Fruit fly (Drosophila melanogaster): ENCODE measurements around the gene Ir75a.
A peak's percentile ranks its signal among the peaks of the same experiment; 100 is the strongest.

Gene Ir75a

DNA sequence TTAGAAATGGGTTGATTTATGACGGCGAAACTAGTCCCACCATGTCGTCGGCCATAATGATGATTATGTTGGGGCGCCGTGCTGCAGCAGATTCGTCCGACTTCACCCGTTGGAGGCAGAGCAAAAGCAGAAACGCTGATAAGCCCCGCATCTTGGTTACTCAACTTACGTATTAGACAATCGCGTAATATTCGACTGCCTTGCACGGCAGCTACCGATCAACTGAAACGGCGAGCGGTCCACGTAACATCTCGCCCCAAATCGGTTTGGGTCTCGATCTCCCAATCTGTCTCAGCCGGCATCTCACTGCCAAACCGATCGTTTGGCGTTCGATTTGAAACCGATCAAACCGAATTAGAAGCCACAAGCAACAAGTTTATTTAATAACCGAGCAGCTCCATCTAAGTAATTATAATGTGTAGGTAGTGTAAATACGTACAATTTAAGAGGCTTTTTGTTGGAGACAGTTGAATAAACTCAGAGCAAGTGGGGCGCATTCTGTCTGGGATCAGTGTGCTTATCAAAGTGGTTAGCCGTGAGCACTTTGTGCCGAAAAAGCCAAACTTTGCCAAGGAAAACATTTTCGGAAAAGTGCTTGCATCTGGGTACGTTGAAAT is 9.0 kb downstream of the Ir75a start, which contains the start of gene CG32191:
TSS of gene CG32191 (minus strand) at position 550 of the 617 bp plus-strand sequence.
- TF ChIP-seq CG8478 (optimal IDR thresholded peaks at IDR 0.05) (no peak), CTCF (optimal IDR thresholded peaks at IDR 0.05) (no peak)

DNA sequence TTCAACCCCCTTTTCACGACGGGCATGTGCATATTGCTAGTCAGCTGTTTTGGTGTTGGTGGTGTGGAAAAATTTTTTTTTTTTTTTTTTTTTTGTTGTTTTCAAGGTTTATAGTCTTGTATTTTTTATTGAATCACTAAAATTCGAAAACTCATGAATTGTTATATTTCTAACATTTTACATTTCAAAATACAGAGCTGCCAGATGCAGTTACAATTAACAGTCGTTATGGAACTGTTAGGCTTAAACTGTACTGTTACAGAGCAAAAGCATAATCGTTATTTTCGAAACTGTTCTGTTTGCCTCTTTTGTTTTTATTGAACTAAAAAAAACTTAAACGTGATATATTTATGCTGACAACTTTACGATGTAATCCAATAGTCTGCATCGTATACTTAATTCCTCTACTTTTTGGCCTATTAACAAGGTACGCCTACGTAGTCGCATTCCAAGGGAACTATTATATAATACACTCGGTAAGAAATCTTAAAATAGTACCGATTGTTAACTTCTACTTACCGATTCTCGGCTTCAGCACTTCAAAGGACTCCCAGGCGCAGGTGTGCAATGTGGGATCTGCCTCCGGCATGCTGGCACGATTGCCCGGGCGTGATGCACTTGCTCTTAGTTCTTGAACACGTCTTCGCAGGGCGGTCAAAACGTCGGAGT is 11.2 kb downstream of the Ir75a start, which contains the start of gene CG32187:
TSS of gene CG32187 (minus strand) at position 9 of the 669 bp plus-strand sequence.
- TF ChIP-seq CTCF (optimal IDR thresholded peaks at IDR 0.05) = no peak
- no peak for TF ChIP-seq CG8478 (optimal IDR thresholded peaks at IDR 0.05)

DNA sequence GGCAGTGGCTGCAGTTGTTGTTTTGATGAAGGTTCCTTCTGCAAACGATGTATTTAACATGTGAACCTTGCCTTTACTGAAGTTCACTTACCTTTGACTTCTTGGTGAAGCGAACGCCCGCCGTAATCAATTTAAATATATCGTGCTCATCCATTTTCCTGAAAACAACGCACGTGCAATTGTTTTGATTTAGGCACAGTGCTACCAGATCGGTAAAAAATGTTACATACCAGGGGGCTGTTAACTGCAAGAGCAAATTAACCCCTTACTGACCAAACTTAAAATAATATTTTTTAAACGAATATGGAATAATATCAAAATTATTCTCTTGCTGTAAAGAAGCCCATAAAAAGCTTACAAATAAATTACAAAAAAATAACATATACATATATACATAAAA is 13.2 kb downstream of the Ir75a start, which contains the start of gene ais:
TSS of gene ais (minus strand) at position 205 of the 400 bp plus-strand sequence.
- TF ChIP-seq CTCF (optimal IDR thresholded peaks at IDR 0.05) (no peak), CG8478 (optimal IDR thresholded peaks at IDR 0.05) (no peak)

DNA sequence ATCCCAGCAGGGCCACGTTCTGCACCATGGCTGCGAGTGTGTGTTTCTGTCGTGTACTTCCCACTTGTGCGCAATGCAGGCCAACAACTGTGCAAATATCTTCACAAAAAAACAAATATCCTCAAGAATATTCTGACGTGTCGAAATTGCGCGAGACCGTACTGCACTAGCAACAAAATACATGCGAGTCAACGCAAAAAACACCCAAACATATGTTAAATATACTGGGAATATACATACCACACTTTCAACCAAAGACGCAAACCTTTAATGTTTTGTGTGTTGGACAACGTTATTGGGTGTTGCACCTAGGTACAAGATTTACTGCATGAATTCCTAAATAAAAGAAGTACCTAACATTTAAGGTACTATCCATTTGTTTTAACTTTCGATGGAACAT is 15.6 kb downstream of the Ir75a start, which contains the start of gene NUCB1:
TSS of gene NUCB1 (minus strand) at position 173 of the 400 bp plus-strand sequence.
- TF ChIP-seq CTCF (optimal IDR thresholded peaks at IDR 0.05) (peak; percentile 39 to 51), CG8478 (optimal IDR thresholded peaks at IDR 0.05) (no peak)

DNA sequence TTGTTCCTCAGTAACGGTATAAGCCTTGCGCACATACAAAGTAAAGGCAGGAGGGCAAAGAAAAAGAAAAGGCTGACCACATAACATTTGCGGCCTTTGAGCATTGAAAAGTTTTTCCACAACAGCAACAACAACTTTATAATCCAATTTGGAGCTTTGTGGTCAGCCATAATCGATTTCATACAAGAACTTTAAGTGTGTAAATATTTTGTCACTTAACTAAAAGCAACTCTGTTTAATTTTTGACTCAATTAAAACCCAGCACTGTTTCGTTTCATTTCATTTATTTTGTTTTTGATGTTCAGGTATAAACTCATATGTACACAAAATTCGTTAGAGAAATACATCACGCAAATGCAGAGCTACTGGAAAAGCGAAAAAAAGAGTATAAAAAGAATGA is 20.2 kb downstream of the Ir75a start, which contains the start of gene CG42816:
TSS of gene CG42816 (minus strand) at position 101 of the 400 bp plus-strand sequence.
- TF ChIP-seq CG8478 (optimal IDR thresholded peaks at IDR 0.05) (no peak), CTCF (optimal IDR thresholded peaks at IDR 0.05) (no peak)

DNA sequence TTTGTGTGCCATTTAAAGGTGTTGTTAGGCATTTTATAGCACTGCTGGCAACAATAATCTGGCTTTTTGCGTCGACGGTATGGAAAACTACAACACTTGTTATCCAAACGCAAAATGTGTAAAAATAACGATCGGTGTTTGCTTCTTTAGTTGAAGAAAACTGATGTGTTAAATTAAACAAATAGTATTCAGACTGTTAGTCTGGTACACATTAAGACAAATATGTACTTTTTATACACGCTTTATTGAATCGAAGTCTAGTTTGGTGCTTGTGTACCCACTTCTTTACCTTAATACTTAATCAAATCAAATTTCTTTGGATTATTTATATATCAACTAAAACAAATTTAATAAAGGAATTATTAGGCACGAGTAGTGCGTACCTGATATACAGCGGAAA is 26.2 kb downstream of the Ir75a start:
- TF ChIP-seq CG8478 (optimal IDR thresholded peaks at IDR 0.05) (no peak), CTCF (optimal IDR thresholded peaks at IDR 0.05) (no peak)

DNA sequence AAGACGTTTGTCGTGTGGAACGTTAAGA is 26.4 kb downstream of the Ir75a start, which contains the start of gene CG42815:
TSS of gene CG42815 (minus strand) at position 20 of the 28 bp plus-strand sequence.
- TF ChIP-seq CTCF (optimal IDR thresholded peaks at IDR 0.05) = no peak
- TF ChIP-seq CG8478 (optimal IDR thresholded peaks at IDR 0.05) = no peak

DNA sequence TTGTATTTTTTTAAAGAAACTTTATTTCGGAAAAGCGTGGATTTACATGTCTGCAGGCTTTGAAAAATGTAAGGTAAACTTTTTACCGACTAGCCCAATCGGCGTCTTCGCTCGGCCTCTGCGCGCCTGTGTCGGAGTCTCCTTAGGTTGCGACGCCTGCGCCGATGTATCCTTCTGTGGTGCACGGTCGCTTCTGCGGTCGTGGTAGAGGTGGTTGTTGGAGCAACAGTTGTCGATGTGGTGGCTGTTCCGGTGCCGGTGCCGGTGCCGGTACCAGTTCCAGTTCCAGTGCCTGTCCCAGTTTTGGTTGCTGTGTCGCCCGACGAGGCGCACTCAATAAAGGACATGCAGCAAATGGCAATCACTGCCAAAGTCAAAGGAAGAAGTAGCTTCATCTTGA is 26.7 kb downstream of the Ir75a start:
- TF ChIP-seq CG8478 (optimal IDR thresholded peaks at IDR 0.05) (no peak), CTCF (optimal IDR thresholded peaks at IDR 0.05) (no peak)

Data from S2 (cell line).